Fruit fly (Drosophila melanogaster) Kc167 (cell line): Measurements from ENCODE around the gene CG13841.

Source experiments
- h ChIP-seq: fragments of >200 bp; optimal IDR thresholded peaks from 3 replicates; lab custom pipeline; 2018; ENCODE audit warnings: missing external identifiers
- ttk ChIP-seq: sonication (Bioruptor generic); optimal IDR thresholded peaks from 2 replicates; lab custom pipeline; 2017; ENCODE audit warnings: missing external identifiers

DNA sequence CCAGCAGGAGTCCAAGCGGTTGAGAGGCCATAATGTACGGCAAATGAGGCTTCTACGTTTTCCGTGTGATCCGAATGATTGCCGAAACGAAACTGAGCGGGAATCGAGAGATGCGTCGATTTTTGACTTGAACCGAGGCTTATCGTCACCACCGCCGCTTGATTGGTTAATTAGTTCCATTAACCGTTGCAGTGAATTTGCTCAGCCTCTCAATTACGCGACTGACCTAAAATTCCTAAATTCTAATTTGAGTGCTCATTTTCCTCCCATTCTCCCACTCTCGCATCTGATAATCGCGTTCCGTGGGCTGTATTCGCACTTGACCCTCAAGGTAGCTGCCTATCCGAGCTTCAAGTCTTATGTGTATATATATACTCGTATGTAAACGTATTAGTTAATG is 1.4 kb downstream of the CG13841 start, which contains the start of gene Nepl15:
- TF ChIP-seq h (lab: Kevin White, UChicago): no peak
- TF ChIP-seq ttk (lab: Kevin White, UChicago): no peak
